Fruit fly (Drosophila melanogaster): Measurements from ENCODE around the gene Hex-A.

Hex-A gene

DNA sequence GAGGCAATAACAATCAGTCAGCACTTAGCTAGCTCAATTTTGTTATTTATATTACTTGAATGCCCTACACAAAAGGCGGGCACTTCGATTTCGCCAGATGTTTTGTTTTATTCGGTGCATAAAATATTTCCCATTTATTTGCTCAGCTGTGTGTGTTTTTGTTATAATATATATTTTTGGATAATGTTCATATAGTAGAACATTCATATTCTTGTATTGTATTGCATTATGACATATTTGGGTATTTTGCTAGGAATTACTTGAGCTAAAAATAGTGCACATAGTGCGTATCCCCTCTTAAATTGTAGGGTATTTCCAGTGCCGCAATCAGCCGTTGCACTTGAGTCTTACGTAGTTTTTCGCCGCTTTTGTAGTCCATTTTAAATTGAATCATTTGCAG lies 4.5 kb downstream of the Hex-A start (continued):
- TF ChIP-seq eve (GFP tag; optimal IDR thresholded peaks at IDR 0.05) (peak in 1 of 2 experiments; percentile 67), lilli (GFP tag; optimal IDR thresholded peaks at IDR 0.05) (peak; percentile 53), Abd-B (GFP tag; optimal IDR thresholded peaks at IDR 0.05) (peak; percentile 31), CG10267 (tag; optimal IDR thresholded peaks at IDR 0.05) (no peak), CG10209 (GFP tag; optimal IDR thresholded peaks at IDR 0.05) (peak; percentile 58), bbx (GFP tag; IDR thresholded peaks at IDR 0.05; ENCODE audit: partially characterized antibody) (no peak), yki (optimal IDR thresholded peaks at IDR 0.05) (no peak), stc (GFP tag; IDR thresholded peaks at IDR 0.05) (no peak; the same call in 1 of the 2 replicates), da (GFP tag; optimal IDR thresholded peaks at IDR 0.05) (no peak), sug (tag; optimal IDR thresholded peaks at IDR 0.05) (peak; percentile 39), Tbp (GFP tag; optimal IDR thresholded peaks at IDR 0.05) (no peak), ind (GFP tag; optimal IDR thresholded peaks at IDR 0.05) (peak; percentile 31), NfI (GFP tag; optimal IDR thresholded peaks at IDR 0.05) (peak; percentile 34), Hr3 (GFP tag; optimal IDR thresholded peaks at IDR 0.05) (peak; percentile 22), psq (GFP tag; optimal IDR thresholded peaks at IDR 0.05) (no peak), CG31365 (tag; optimal IDR thresholded peaks at IDR 0.05) (no peak), Eip74EF (GFP tag; optimal IDR thresholded peaks at IDR 0.05) (peak in 1 of 2 experiments; percentile 45), CG14667 (GFP tag; IDR thresholded peaks at IDR 0.05) (no peak), crc (GFP tag; optimal IDR thresholded peaks at IDR 0.05) (no peak), Fer3 (tag; optimal IDR thresholded peaks at IDR 0.05) (peak; percentile 45), Max (GFP tag; optimal IDR thresholded peaks at IDR 0.05) (no peak), fru (optimal IDR thresholded peaks at IDR 0.05) (no peak), Hr78 (GFP tag; optimal IDR thresholded peaks at IDR 0.05) (no peak), Hr51 (GFP tag; optimal IDR thresholded peaks at IDR 0.05) (peak in 1 of 2 experiments; percentile 74), lov (optimal IDR thresholded peaks at IDR 0.05) (no peak), lov (GFP tag; IDR thresholded peaks at IDR 0.05) (no peak), CG31224 (GFP tag; IDR thresholded peaks at IDR 0.05) (no peak), unpg (GFP tag; optimal IDR thresholded peaks at IDR 0.05) (peak; percentile 52), chm (GFP tag; IDR thresholded peaks at IDR 0.05) (no peak), Ptx1 (GFP tag; IDR thresholded peaks at IDR 0.05) (peak; percentile 61), Dll (GFP tag; IDR thresholded peaks at IDR 0.05; ENCODE audit: partially characterized antibody) (no peak), H15 (GFP tag; IDR thresholded peaks at IDR 0.05) (0 out of 3 replicates have a peak, but pooled peaks have one; percentile 43), nom (GFP tag; optimal IDR thresholded peaks at IDR 0.05) (no peak), gro (GFP tag; optimal IDR thresholded peaks at IDR 0.05) (no peak), stwl (tag; optimal IDR thresholded peaks at IDR 0.05) (no peak), CG14710 (tag; optimal IDR thresholded peaks at IDR 0.05) (no peak), Sry-δ (GFP tag; optimal IDR thresholded peaks at IDR 0.05) (no peak), ssp (GFP tag; IDR thresholded peaks at IDR 0.05) (no peak), CG12071 (GFP tag; optimal IDR thresholded peaks at IDR 0.05) (no peak), dati (GFP tag; IDR thresholded peaks at IDR 0.05) (no peak), luna (GFP tag; optimal IDR thresholded peaks at IDR 0.05) (no peak), D (optimal IDR thresholded peaks at IDR 0.05) (no peak), D (GFP tag; optimal IDR thresholded peaks at IDR 0.05) (peak; percentile 11), CG12104 (GFP tag; optimal IDR thresholded peaks at IDR 0.05) (peak; percentile 13), BtbVII (GFP tag; optimal IDR thresholded peaks at IDR 0.05) (no peak), CG17802 (tag; optimal IDR thresholded peaks at IDR 0.05) (no peak), Hmx (GFP tag; optimal IDR thresholded peaks at IDR 0.05) (no peak), knrl (GFP tag; IDR thresholded peaks at IDR 0.05; ENCODE audit: partially characterized antibody) (no peak), en (GFP tag; optimal IDR thresholded peaks at IDR 0.05) (no peak), Atf-2 (GFP tag; optimal IDR thresholded peaks at IDR 0.05) (no peak), zfh2 (GFP tag; optimal IDR thresholded peaks at IDR 0.05) (peak; percentile 20), CG7987 (GFP tag; optimal IDR thresholded peaks at IDR 0.05) (no peak)

Data from whole organism, embryonic.